Worm (Caenorhabditis elegans): ENCODE data around the gene K01D12.1.

K01D12.1 gene

ce11 chrV:12405929-12406328 is 28.6 kb downstream of the K01D12.1 start, which contains the start of gene K01D12.10:
Gene K01D12.10 (plus strand): TSS chrV:12406229.
- TF ChIP-seq W03F9.2 (tag; optimal IDR thresholded peaks at IDR 0.05): no peak
- TF ChIP-seq dao-5 (tag; optimal IDR thresholded peaks at IDR 0.05): no peak
- no peak for TF ChIP-seq him-1 (tag; optimal IDR thresholded peaks at IDR 0.05)

ce11 chrV:12406514-12406913 is 29.2 kb downstream of the K01D12.1 start:
- no peak for TF ChIP-seq W03F9.2 (tag; optimal IDR thresholded peaks at IDR 0.05)
- TF ChIP-seq dao-5 (tag; optimal IDR thresholded peaks at IDR 0.05): no peak
- no peak for TF ChIP-seq him-1 (tag; optimal IDR thresholded peaks at IDR 0.05)

DNA sequence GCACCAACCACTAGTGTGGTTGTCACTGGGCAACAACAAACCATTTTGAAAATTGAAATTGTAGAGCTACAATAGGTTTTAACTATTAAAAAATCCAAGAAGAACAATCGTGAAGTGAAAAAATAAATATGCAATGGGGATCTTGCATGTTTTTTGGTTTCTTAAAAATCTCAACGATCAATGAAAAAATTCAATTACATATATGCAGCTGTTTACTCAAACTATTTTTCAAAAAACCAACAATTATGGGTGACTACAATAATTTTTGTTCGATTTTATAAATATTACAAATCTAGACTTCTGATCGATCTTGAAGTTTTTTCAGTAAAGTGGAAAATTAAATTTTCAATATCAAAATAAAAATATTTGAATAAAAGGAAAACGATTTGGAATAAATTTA is 31.2 kb downstream of the K01D12.1 start, which contains the start of gene cdr-4:
TSS of gene cdr-4 (minus strand) at position 101 of the 400 bp plus-strand sequence.
- TF ChIP-seq dao-5 (tag; optimal IDR thresholded peaks at IDR 0.05): no peak
- no peak for TF ChIP-seq him-1 (tag; optimal IDR thresholded peaks at IDR 0.05)
- no peak for TF ChIP-seq W03F9.2 (tag; optimal IDR thresholded peaks at IDR 0.05)

- TF ChIP-seq W03F9.2 (tag; optimal IDR thresholded peaks at IDR 0.05): no peak
- TF ChIP-seq dao-5 (tag; optimal IDR thresholded peaks at IDR 0.05): no peak
- TF ChIP-seq him-1 (tag; optimal IDR thresholded peaks at IDR 0.05): no peak
Observed at ce11 chrV:12408996-12409395, 31.6 kb downstream of the K01D12.1 start.

DNA sequence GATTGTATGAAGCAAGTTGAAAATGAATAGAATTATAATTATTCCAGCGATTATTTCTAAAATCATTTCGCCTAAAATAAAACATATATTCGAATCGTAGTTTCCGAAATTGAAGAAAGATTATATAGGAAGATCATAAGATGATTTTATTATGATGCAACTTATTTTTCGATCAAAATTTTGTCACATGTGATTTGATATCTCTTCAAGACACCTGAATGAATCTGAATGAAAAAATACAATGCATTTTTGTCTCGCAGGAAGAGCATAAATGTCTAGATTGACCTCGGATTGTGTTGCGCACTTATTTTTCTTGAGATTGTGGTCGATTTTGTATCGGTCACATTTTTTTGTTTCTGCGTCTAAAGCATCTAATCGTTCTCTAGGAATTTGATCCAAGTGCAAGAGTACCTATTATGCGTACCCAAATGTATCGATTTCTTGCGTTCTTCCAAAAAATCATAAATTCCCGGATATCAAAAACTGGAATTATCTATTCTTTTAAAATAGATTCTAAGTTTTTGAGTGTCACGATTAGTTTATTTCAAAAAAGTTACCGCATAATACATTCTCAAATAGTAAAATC is 33.2 kb downstream of the K01D12.1 start, which contains the start of gene hrg-2:
TSS of gene hrg-2 (minus strand) at position 98 of the 586 bp plus-strand sequence.
- TF ChIP-seq dao-5 (tag; optimal IDR thresholded peaks at IDR 0.05): no peak
- no peak for TF ChIP-seq W03F9.2 (tag; optimal IDR thresholded peaks at IDR 0.05)
- TF ChIP-seq him-1 (tag; optimal IDR thresholded peaks at IDR 0.05): no peak

- TF ChIP-seq W03F9.2 (tag; optimal IDR thresholded peaks at IDR 0.05) (no peak), dao-5 (tag; optimal IDR thresholded peaks at IDR 0.05) (no peak), him-1 (tag; optimal IDR thresholded peaks at IDR 0.05) (no peak)
Observed at ce11 chrV:12411909-12412308, 34.6 kb downstream of the K01D12.1 start, which contains the start of gene cdr-7. Gene cdr-7 (minus strand): TSS chrV:12412113.

- TF ChIP-seq W03F9.2 (tag; optimal IDR thresholded peaks at IDR 0.05): no peak
- no peak for TF ChIP-seq dao-5 (tag; optimal IDR thresholded peaks at IDR 0.05)
- TF ChIP-seq him-1 (tag; optimal IDR thresholded peaks at IDR 0.05): no peak
Observed at ce11 chrV:12412321-12412720, 35.0 kb downstream of the K01D12.1 start.

DNA sequence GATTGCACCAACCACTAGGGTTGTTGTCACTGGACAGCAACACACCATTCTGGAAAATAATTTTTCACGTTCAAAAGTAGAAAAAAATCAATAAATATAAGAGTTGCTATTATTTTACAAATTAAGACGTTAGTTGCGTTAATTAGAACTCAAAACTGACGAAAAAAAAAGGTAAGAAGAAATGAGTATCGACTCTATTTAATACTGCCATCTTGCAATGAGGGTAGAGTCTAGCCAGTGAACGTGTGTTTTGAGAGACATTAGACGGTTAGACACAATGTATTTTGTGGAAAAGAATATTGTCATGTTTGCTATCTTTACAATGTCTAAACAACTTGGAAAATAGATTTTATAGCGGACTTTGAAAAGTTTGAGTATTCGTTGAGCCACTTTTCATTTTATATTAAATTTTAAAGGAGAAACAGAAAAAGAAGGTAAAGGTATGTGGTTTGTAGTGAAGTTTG is 36.3 kb downstream of the K01D12.1 start, which contains the start of gene cdr-6:
TSS of gene cdr-6 (minus strand) at position 51 of the 464 bp plus-strand sequence.
- TF ChIP-seq him-1 (tag; optimal IDR thresholded peaks at IDR 0.05) (no peak), dao-5 (tag; optimal IDR thresholded peaks at IDR 0.05) (no peak), W03F9.2 (tag; optimal IDR thresholded peaks at IDR 0.05) (no peak)

DNA sequence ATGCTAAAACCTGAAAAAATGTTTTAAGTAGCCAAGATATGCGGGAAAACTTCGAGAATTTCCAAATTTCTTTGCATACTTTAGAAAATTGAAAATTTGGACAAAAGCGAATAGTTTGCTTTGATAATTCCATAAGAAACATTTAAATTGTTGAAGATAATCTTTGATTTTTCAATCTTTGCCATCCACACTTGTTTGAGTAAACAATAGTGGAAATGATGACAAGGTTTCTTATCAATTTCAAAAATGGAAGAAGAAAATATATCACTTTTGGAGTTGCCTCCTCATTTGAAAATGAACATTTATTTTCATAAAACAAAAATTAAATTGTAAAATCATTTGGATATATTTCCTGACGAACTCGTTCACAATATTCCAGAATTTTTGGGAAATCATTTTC is 37.0 kb downstream of the K01D12.1 start:
- TF ChIP-seq dao-5 (tag; optimal IDR thresholded peaks at IDR 0.05) (no peak), him-1 (tag; optimal IDR thresholded peaks at IDR 0.05) (no peak), W03F9.2 (tag; optimal IDR thresholded peaks at IDR 0.05) (no peak)

- TF ChIP-seq him-1 (tag; optimal IDR thresholded peaks at IDR 0.05): no peak
- no peak for TF ChIP-seq W03F9.2 (tag; optimal IDR thresholded peaks at IDR 0.05)
- TF ChIP-seq dao-5 (tag; optimal IDR thresholded peaks at IDR 0.05): no peak
Observed at ce11 chrV:12415656-12416055, 38.3 kb downstream of the K01D12.1 start, which contains the start of gene cdr-2. Gene cdr-2 (minus strand): TSS chrV:12415709.

ce11 chrV:12417277-12417676 is 39.9 kb downstream of the K01D12.1 start, which contains the start of gene cdr-3:
Gene cdr-3 (minus strand): TSS chrV:12417377.
- TF ChIP-seq dao-5 (tag; optimal IDR thresholded peaks at IDR 0.05): no peak
- TF ChIP-seq W03F9.2 (tag; optimal IDR thresholded peaks at IDR 0.05): no peak
- no peak for TF ChIP-seq him-1 (tag; optimal IDR thresholded peaks at IDR 0.05)

- TF ChIP-seq dao-5 (tag; optimal IDR thresholded peaks at IDR 0.05) (no peak), him-1 (tag; optimal IDR thresholded peaks at IDR 0.05) (no peak), W03F9.2 (tag; optimal IDR thresholded peaks at IDR 0.05) (no peak)
Observed at ce11 chrV:12418292-12418691, 40.9 kb downstream of the K01D12.1 start, which contains the start of gene C54D10.3. Gene C54D10.3 (plus strand): TSS chrV:12418592.

ce11 chrV:12420843-12421242 is 43.5 kb downstream of the K01D12.1 start, which contains the start of gene C54D10.4:
Gene C54D10.4 (minus strand): TSS chrV:12420943.
- TF ChIP-seq W03F9.2 (tag; optimal IDR thresholded peaks at IDR 0.05) (no peak), dao-5 (tag; optimal IDR thresholded peaks at IDR 0.05) (no peak), him-1 (tag; optimal IDR thresholded peaks at IDR 0.05) (no peak)

DNA sequence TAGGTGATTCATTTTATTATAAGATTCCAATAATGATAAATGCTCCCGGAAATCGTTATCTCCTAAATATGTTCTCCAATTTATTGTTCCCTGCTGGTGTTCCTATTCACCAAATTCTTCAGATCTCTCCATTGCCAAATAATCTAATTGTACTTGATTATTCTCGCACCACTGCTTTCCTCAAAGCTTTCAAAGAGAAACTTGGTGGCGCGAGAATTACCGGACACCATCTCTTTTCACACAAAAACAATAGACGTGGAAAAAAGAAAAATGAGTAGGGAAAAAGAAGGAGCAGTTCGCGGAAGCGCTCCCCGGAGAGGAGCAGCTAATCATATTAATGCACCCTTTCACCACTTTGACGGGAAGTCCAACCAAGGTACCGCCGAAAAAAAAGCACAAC is 44.0 kb downstream of the K01D12.1 start:
- no peak for TF ChIP-seq him-1 (tag; optimal IDR thresholded peaks at IDR 0.05)
- no peak for TF ChIP-seq dao-5 (tag; optimal IDR thresholded peaks at IDR 0.05)
- TF ChIP-seq W03F9.2 (tag; optimal IDR thresholded peaks at IDR 0.05): no peak
